In genomic region chrX:2533843-2534473, dm6 we compare ENCODE assay signal across 1 fruit fly cellular context.
TF ChIP-seq lines count a peak whose summit lies in the region.

No protein-coding gene starts in this region.

TF ChIP-seq in whole organism, embryonic, 481 proteins besides CTCF, POLR2A, EP300 and RAD21 (continued from another document):
- TF ChIP-seq CG13775 (GFP tag; optimal IDR thresholded peaks at IDR 0.05; lab: Kevin White, UChicago): no peak
- no peak for TF ChIP-seq rib (GFP tag; IDR thresholded peaks at IDR 0.05; lab: Robert Waterston, UW)
- TF ChIP-seq Lhr (GFP tag; optimal IDR thresholded peaks at IDR 0.05; lab: Kevin White, UChicago): no peak
- no peak for TF ChIP-seq h (optimal IDR thresholded peaks at IDR 0.05; lab: Kevin White, UChicago)
- TF ChIP-seq Aef1 (GFP tag; IDR thresholded peaks at IDR 0.05; lab: Robert Waterston, UW): peak; percentile 85
- peak; percentile 31 for TF ChIP-seq CG16815 (GFP tag; optimal IDR thresholded peaks at IDR 0.05; lab: Kevin White, UChicago)
- peak; percentile 37 for TF ChIP-seq Fer2 (tag; optimal IDR thresholded peaks at IDR 0.05; lab: Kevin White, UChicago)
- peak; percentile 58 for TF ChIP-seq Fer1 (GFP tag; optimal IDR thresholded peaks at IDR 0.05; lab: Kevin White, UChicago)
- peak; percentile 43; the same call in 1 of the 2 replicates for TF ChIP-seq CG7372 (GFP tag; IDR thresholded peaks at IDR 0.05; lab: Robert Waterston, UW)
